Worm (Caenorhabditis elegans): ENCODE data around the gene cyp-33E3.

Gene cyp-33E3

ce11 chrIV:8658122-8658521 lies 43.3 kb downstream of the cyp-33E3 start, which contains the start of gene C49C8.6:
C49C8.6 (minus strand) TSS chrIV:8658222.
- no peak for TF ChIP-seq lin-13 (tag; optimal IDR thresholded peaks at IDR 0.05)
- TF ChIP-seq M03D4.4 (tag; optimal IDR thresholded peaks at IDR 0.05), result no peak
- TF ChIP-seq tbx-8 (GFP tag; optimal IDR thresholded peaks at IDR 0.05), result no peak
- no peak for TF ChIP-seq sptf-1 (tag; optimal IDR thresholded peaks at IDR 0.05)
- no peak for TF ChIP-seq elt-1 (tag; optimal IDR thresholded peaks at IDR 0.05; ENCODE audit: borderline replicate concordance, insufficient read depth)
- no peak for TF ChIP-seq ceh-39 (tag; optimal IDR thresholded peaks at IDR 0.05)
- TF ChIP-seq ham-2 (GFP tag; optimal IDR thresholded peaks at IDR 0.05), result no peak
- no peak for TF ChIP-seq nhr-28 (tag; optimal IDR thresholded peaks at IDR 0.05)
- no peak for TF ChIP-seq drap-1 (GFP tag; optimal IDR thresholded peaks at IDR 0.05)
- no peak for TF ChIP-seq unc-120 (tag; optimal IDR thresholded peaks at IDR 0.05; ENCODE audit: poor library complexity, severe bottlenecking)
- TF ChIP-seq nhr-12 (tag; optimal IDR thresholded peaks at IDR 0.05), result no peak
- no peak for TF ChIP-seq ztf-11 (tag; optimal IDR thresholded peaks at IDR 0.05)
- TF ChIP-seq bed-3 (GFP tag; optimal IDR thresholded peaks at IDR 0.05), result no peak
- no peak for TF ChIP-seq sem-2 (GFP tag; optimal IDR thresholded peaks at IDR 0.05)
- no peak for TF ChIP-seq elt-3 (tag; optimal IDR thresholded peaks at IDR 0.05)
- no peak for TF ChIP-seq mab-5 (tag; optimal IDR thresholded peaks at IDR 0.05)
- no peak for TF ChIP-seq mls-2 (tag; optimal IDR thresholded peaks at IDR 0.05)

Measured in whole organism, mixed stage, embryonic.